Worm (Caenorhabditis elegans): ENCODE results near the gene Y73B6BL.23.
A peak's percentile ranks its signal among the peaks of the same experiment; 100 is the strongest.

The Y73B6BL.23 gene

ce11 chrIV:6416553-6416952 is 2.3 kb downstream of the Y73B6BL.23 start, which contains the start of gene Y73B6BL.22:
Y73B6BL.22 (minus strand) TSS chrIV:6416653.
- no peak for TF ChIP-seq alr-1 (tag; optimal IDR thresholded peaks at IDR 0.05)
- TF ChIP-seq nhr-25 (tag; optimal IDR thresholded peaks at IDR 0.05) = no peak
- TF ChIP-seq mdl-1 (tag; optimal IDR thresholded peaks at IDR 0.05) = no peak
- TF ChIP-seq elt-3 (tag; optimal IDR thresholded peaks at IDR 0.05) = no peak
- no peak for TF ChIP-seq nhr-10 (tag; optimal IDR thresholded peaks at IDR 0.05)
- no peak for TF ChIP-seq mbf-1 (tag; optimal IDR thresholded peaks at IDR 0.05)
- TF ChIP-seq nhr-237 (tag; optimal IDR thresholded peaks at IDR 0.05) = no peak
- no peak for TF ChIP-seq crh-2 (tag; optimal IDR thresholded peaks at IDR 0.05)
- TF ChIP-seq lsy-2 (tag; optimal IDR thresholded peaks at IDR 0.05) = no peak
- no peak for TF ChIP-seq ama-1 (optimal IDR thresholded peaks at IDR 0.05)
- TF ChIP-seq nhr-77 (tag; optimal IDR thresholded peaks at IDR 0.05) = no peak
- no peak for TF ChIP-seq nhr-6 (tag; optimal IDR thresholded peaks at IDR 0.05)
- TF ChIP-seq aly-2 (tag; optimal IDR thresholded peaks at IDR 0.05) = no peak
- no peak for TF ChIP-seq gmeb-1 (tag; optimal IDR thresholded peaks at IDR 0.05)
- no peak for TF ChIP-seq ztf-11 (tag; optimal IDR thresholded peaks at IDR 0.05)

DNA sequence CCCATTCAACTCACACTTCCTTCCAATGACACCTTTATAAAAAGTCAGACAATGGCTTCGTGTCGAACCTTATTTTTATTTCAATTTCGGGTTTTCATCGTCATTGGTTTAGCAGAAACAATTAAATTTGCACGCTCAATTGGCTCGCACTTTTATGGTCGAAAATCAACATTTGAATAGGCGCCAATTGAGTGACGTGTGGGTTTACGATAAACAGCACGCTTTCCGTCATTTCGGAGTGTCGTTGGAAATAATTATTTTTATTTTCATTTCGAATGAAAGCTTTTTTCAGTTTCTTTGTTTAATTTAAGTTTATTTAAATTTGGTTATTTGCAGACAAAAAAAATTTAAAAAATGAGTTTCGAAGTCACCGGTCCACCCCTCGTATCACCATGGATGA is 3.7 kb downstream of the Y73B6BL.23 start, which contains the start of gene exos-2:
Gene exos-2, plus strand, starts transcription at position 330 of the 400 bp plus-strand sequence.
- TF ChIP-seq mab-5 (tag; optimal IDR thresholded peaks at IDR 0.05) (no peak), sma-9 (GFP tag; optimal IDR thresholded peaks at IDR 0.05) (peak; percentile 69), sma-9 (tag; optimal IDR thresholded peaks at IDR 0.05) (no peak), ceh-82 (tag; optimal IDR thresholded peaks at IDR 0.05) (no peak), lsy-2 (tag; optimal IDR thresholded peaks at IDR 0.05) (no peak), ama-1 (optimal IDR thresholded peaks at IDR 0.05) (no peak), snpc-4 (tag; optimal IDR thresholded peaks at IDR 0.05) (peak; percentile 11), sem-4 (tag; optimal IDR thresholded peaks at IDR 0.05) (no peak), R02D3.7 (tag; optimal IDR thresholded peaks at IDR 0.05) (peak; percentile 99), crh-2 (tag; optimal IDR thresholded peaks at IDR 0.05) (peak; percentile 61), sma-3 (GFP tag; optimal IDR thresholded peaks at IDR 0.05) (peak; percentile 29), nhr-129 (tag; optimal IDR thresholded peaks at IDR 0.05) (peak; percentile 73), F13H6.1 (tag; optimal IDR thresholded peaks at IDR 0.05) (peak; percentile 2), unc-55 (GFP tag; optimal IDR thresholded peaks at IDR 0.05) (peak; percentile 83), gmeb-1 (tag; optimal IDR thresholded peaks at IDR 0.05) (peak; percentile 96), nhr-77 (tag; optimal IDR thresholded peaks at IDR 0.05) (no peak), Y55F3AM.14 (GFP tag; optimal IDR thresholded peaks at IDR 0.05) (no peak), ZK546.5 (tag; optimal IDR thresholded peaks at IDR 0.05) (peak; percentile 14), C34F6.9 (tag; optimal IDR thresholded peaks at IDR 0.05) (peak; percentile 60), elt-1 (tag; optimal IDR thresholded peaks at IDR 0.05) (no peak), nhr-6 (tag; optimal IDR thresholded peaks at IDR 0.05) (peak; percentile 37), nhr-237 (tag; optimal IDR thresholded peaks at IDR 0.05) (no peak), nhr-21 (tag; optimal IDR thresholded peaks at IDR 0.05) (peak; percentile 39), lin-11 (tag; optimal IDR thresholded peaks at IDR 0.05) (peak; percentile 1)

DNA sequence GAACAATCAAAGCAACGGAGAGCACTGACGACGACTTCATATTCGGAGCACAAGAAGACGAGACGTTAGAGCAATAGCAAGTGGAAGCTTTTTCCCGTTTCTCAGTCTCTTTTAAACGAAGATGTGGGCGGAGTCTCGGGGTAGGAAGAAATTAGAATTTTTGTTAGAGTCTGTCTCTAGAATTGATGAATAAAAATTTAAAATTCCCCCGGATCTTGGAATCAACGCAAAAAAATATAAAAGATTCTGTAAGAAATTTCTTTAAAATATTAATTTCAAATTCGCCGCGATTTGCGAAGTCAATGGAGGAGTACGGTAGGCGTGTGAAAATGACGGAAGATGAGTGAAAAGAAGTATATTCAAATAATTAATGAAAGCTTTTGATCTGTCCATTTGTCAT is 5.4 kb downstream of the Y73B6BL.23 start, which contains the start of gene nlp-71:
Gene nlp-71, minus strand, starts transcription at position 101 of the 400 bp plus-strand sequence.
- TF ChIP-seq C34F6.9 (tag; optimal IDR thresholded peaks at IDR 0.05) (no peak), sma-3 (GFP tag; optimal IDR thresholded peaks at IDR 0.05) (no peak), lin-13 (GFP tag; optimal IDR thresholded peaks at IDR 0.05) (no peak), sem-4 (tag; optimal IDR thresholded peaks at IDR 0.05) (no peak), nhr-12 (tag; optimal IDR thresholded peaks at IDR 0.05) (no peak), mbf-1 (tag; optimal IDR thresholded peaks at IDR 0.05) (no peak), blmp-1 (tag; optimal IDR thresholded peaks at IDR 0.05; ENCODE audit: insufficient read depth) (no peak), lin-11 (tag; optimal IDR thresholded peaks at IDR 0.05) (no peak), nhr-237 (tag; optimal IDR thresholded peaks at IDR 0.05) (no peak), snpc-4 (tag; optimal IDR thresholded peaks at IDR 0.05) (no peak), nhr-10 (tag; optimal IDR thresholded peaks at IDR 0.05) (no peak), unc-62 (GFP tag; optimal IDR thresholded peaks at IDR 0.05) (no peak), aly-2 (tag; optimal IDR thresholded peaks at IDR 0.05) (no peak), nhr-11 (tag; optimal IDR thresholded peaks at IDR 0.05) (no peak), zag-1 (tag; optimal IDR thresholded peaks at IDR 0.05) (no peak), fos-1 (tag; optimal IDR thresholded peaks at IDR 0.05) (no peak), nhr-23 (tag; optimal IDR thresholded peaks at IDR 0.05) (no peak), ztf-4 (tag; optimal IDR thresholded peaks at IDR 0.05) (no peak)

All from whole organism, L2 larva.